Fruit fly (Drosophila melanogaster): ENCODE data around the gene ed.

The ed gene

DNA sequence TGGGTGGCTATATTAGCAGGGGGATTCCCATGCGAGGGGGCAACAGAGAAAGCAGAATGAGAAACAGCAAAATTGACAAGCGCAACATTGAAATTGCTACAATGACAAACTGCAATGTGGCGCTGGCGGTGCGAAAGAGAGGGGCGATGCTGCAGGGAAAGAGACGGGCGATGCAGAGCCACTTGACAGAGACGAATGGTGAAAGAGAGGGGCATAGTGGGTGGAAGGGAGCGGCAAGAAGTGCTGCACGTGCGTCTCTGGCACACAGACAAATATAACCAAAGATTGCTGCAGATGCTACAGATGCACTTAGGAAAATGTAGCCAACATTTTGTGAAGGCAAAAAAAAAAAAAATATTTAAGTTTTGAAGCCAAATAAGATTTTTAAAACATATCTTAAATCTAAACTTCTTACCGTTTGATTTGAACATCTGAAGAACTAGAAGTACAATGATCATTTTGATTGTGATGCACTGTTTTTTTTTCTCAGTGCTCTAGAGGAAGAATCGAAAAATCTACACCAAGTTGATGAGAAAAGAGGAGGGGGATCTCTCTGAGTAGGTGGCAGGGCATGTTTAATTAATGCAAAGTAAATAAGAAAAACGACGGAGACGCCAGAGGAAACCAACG is 14.1 kb downstream of the ed start (continued):
- TF ChIP-seq CG32772 (GFP tag; IDR thresholded peaks at IDR 0.05) (peak; percentile 79), D (optimal IDR thresholded peaks at IDR 0.05) (no peak), D (GFP tag; optimal IDR thresholded peaks at IDR 0.05) (peak; percentile 70), tx (GFP tag; optimal IDR thresholded peaks at IDR 0.05) (no peak), sisA (GFP tag; IDR thresholded peaks at IDR 0.05) (peak; percentile 77), Med (GFP tag) (peak; percentile 71), hth (optimal IDR thresholded peaks at IDR 0.05) (no peak), CG17359 (tag; optimal IDR thresholded peaks at IDR 0.05) (peak; percentile 69), dm (GFP tag; optimal IDR thresholded peaks at IDR 0.05) (no peak), nau (GFP tag; optimal IDR thresholded peaks at IDR 0.05) (no peak), CG8281 (tag; optimal IDR thresholded peaks at IDR 0.05) (no peak), CG12391 (tag; optimal IDR thresholded peaks at IDR 0.05) (peak; percentile 83), al (GFP tag; IDR thresholded peaks at IDR 0.05) (no peak)

DNA sequence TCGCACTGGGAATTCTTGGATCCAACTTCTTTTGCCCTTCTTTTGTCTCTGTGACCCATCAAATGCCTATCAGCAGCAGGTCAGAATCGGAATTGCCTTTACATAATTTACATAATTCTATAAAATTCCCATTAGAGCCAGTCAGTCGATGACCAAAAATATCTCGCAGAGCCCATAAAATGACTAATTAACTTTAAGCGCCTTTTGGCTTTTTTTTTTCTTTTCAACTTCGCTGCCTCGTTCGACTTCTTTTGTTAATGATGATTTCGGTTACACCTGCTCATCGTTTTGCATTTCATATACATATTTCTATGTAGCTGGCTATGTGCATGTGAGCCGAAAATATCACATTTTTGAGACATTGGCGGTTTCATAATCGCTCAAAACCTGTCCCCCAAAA is 20.6 kb downstream of the ed start:
- TF ChIP-seq Asciz (GFP tag; optimal IDR thresholded peaks at IDR 0.05) (no peak), CG12299 (tag; optimal IDR thresholded peaks at IDR 0.05) (no peak), BEAF-32 (GFP tag; optimal IDR thresholded peaks at IDR 0.05) (no peak), HLH54F (GFP tag; optimal IDR thresholded peaks at IDR 0.05) (no peak), Vsx1 (GFP tag; optimal IDR thresholded peaks at IDR 0.05) (peak; percentile 14), inv (GFP tag; IDR thresholded peaks at IDR 0.05; ENCODE audit: partially characterized antibody) (no peak), NFAT (GFP tag; IDR thresholded peaks at IDR 0.05) (no peak), Neu2 (GFP tag; optimal IDR thresholded peaks at IDR 0.05; ENCODE audit: borderline replicate concordance) (no peak), dati (GFP tag; IDR thresholded peaks at IDR 0.05) (no peak), CG7556 (GFP tag; optimal IDR thresholded peaks at IDR 0.05) (no peak), CG7745 (tag; optimal IDR thresholded peaks at IDR 0.05) (peak; percentile 55), Hey (tag; optimal IDR thresholded peaks at IDR 0.05) (no peak), Awh (GFP tag; IDR thresholded peaks at IDR 0.05) (peak; percentile 74; the same call in 1 of the 2 replicates), sd (tag; optimal IDR thresholded peaks at IDR 0.05) (peak; percentile 71), Dbx (GFP tag; IDR thresholded peaks at IDR 0.05) (no peak), CG18619 (GFP tag; optimal IDR thresholded peaks at IDR 0.05) (no peak), vvl (GFP tag; IDR thresholded peaks at IDR 0.05) (peak; percentile 75), oc (tag; optimal IDR thresholded peaks at IDR 0.05) (peak; percentile 42), CG34224 (GFP tag; IDR thresholded peaks at IDR 0.05; ENCODE audit: partially characterized antibody) (no peak), hth (optimal IDR thresholded peaks at IDR 0.05) (no peak), ttk (GFP tag; IDR thresholded peaks at IDR 0.05) (no peak), CG12769 (tag; optimal IDR thresholded peaks at IDR 0.05) (peak; percentile 35), CG5245 (GFP tag; optimal IDR thresholded peaks at IDR 0.05) (no peak), Rx (GFP tag; IDR thresholded peaks at IDR 0.05) (no peak), CG6654 (GFP tag; optimal IDR thresholded peaks at IDR 0.05) (no peak), pfk (GFP tag; optimal IDR thresholded peaks at IDR 0.05) (no peak), tio (GFP tag; optimal IDR thresholded peaks at IDR 0.05) (no peak), CG13894 (tag; optimal IDR thresholded peaks at IDR 0.05) (peak; percentile 23), croc (GFP tag; conservative IDR thresholded peaks at IDR 0.05) (no peak), abd-A (tag; optimal IDR thresholded peaks at IDR 0.05) (peak; percentile 88), chinmo (GFP tag; IDR thresholded peaks at IDR 0.05; ENCODE audit: partially characterized antibody) (peak; percentile 91; the same call in 3 of the 4 replicates), bowl (GFP tag; IDR thresholded peaks at IDR 0.05) (no peak), CG9437 (GFP tag; optimal IDR thresholded peaks at IDR 0.05) (no peak), gce (GFP tag; IDR thresholded peaks at IDR 0.05) (no peak)
